Fruit fly (Drosophila melanogaster): ENCODE results near the gene CG10584.

The CG10584 gene

DNA sequence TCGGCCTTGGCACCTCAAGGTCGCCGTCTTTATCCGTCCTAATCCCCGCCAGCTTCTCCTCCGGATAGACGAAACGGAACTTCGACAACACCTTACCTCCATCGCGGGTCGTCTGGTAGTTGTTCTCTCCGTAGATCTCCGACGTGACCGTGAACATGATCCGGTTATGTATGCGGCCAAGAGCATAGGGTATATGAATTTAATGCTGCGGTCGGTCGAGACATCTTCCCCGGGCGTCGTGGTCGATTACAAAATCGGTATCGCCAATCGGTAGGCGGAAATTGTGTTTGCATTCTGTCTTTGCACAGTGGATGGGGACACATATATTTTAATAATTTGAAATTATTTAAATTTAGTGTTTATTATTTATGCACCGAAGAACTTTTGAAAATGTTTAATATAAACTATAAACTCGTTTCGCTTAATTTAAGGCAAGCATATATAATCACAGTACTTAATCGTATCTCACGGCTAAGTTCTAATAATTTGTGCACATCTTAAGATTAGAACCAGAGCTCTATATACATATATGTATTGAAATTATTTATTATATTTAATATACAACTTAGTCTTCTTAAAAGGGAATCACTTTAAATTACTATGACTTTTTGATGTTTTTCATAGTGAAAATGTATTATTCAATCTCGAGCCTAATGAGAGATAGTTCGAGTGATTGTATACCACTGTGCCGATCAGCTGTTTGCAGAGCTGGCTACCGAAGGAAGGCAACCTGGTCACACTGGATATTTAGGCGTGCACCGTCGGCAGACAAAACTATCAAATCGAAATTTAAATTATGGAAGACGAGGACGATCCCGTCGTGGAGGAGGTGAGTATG, at the start of gene CG10584, which contains the start of gene Polr3E:
Gene CG10584, minus strand, starts transcription at position 268 of the 838 bp plus-strand sequence.
Gene Polr3E, plus strand, starts transcription at position 733 of the 838 bp plus-strand sequence.
- TF ChIP-seq CG6854 (GFP tag; optimal IDR thresholded peaks at IDR 0.05) (peak; percentile 90), CG34406 (GFP tag; optimal IDR thresholded peaks at IDR 0.05) (peak; percentile 95), Lpt (GFP tag; optimal IDR thresholded peaks at IDR 0.05) (peak; percentile 90), Ets96B (tag; optimal IDR thresholded peaks at IDR 0.05) (peak; percentile 91), CG11294 (GFP tag; IDR thresholded peaks at IDR 0.05) (peak; percentile 76; the same call in 1 of the 2 replicates), CG16779 (tag; optimal IDR thresholded peaks at IDR 0.05) (peak; percentile 88), CG10631 (GFP tag; optimal IDR thresholded peaks at IDR 0.05) (peak; percentile 94), Sox102F (GFP tag; optimal IDR thresholded peaks at IDR 0.05) (peak; percentile 78), topi (GFP tag; optimal IDR thresholded peaks at IDR 0.05) (peak; percentile 81), esn (GFP tag; optimal IDR thresholded peaks at IDR 0.05) (peak; percentile 91), CG3032 (tag; optimal IDR thresholded peaks at IDR 0.05) (peak; percentile 95), CG11762 (GFP tag; optimal IDR thresholded peaks at IDR 0.05; ENCODE audit: insufficient read depth) (peak; percentile 90), dsx (GFP tag; optimal IDR thresholded peaks at IDR 0.05; ENCODE audit: poor library complexity, severe bottlenecking) (peak; percentile 89), CG11902 (GFP tag; optimal IDR thresholded peaks at IDR 0.05) (peak; percentile 80), Hr38 (GFP tag; optimal IDR thresholded peaks at IDR 0.05) (no peak), Eip78C (GFP tag) (peak; percentile 95), salr (GFP tag; optimal IDR thresholded peaks at IDR 0.05) (peak; percentile 72 to 96), acj6 (GFP tag; optimal IDR thresholded peaks at IDR 0.05) (peak; percentile 94), pdm3 (GFP tag; optimal IDR thresholded peaks at IDR 0.05) (peak; percentile 84), svp (GFP tag) (peak; percentile 89), CG3919 (GFP tag; optimal IDR thresholded peaks at IDR 0.05) (peak; percentile 89), CG9139 (GFP tag; optimal IDR thresholded peaks at IDR 0.05) (peak; percentile 85), eg (GFP tag; IDR thresholded peaks at IDR 0.05) (peak; percentile 88), CG7368 (GFP tag; optimal IDR thresholded peaks at IDR 0.05) (peak; percentile 83), lz (GFP tag; optimal IDR thresholded peaks at IDR 0.05) (peak; percentile 85), fkh (GFP tag; optimal IDR thresholded peaks at IDR 0.05) (peak; percentile 70), OdsH (GFP tag; optimal IDR thresholded peaks at IDR 0.05) (peak; percentile 95), Blimp-1 (GFP tag; optimal IDR thresholded peaks at IDR 0.05) (peak; percentile 82), Sox15 (GFP tag; optimal IDR thresholded peaks at IDR 0.05) (peak; percentile 87), fd59A (GFP tag; optimal IDR thresholded peaks at IDR 0.05) (peak; percentile 80), Smox (GFP tag; optimal IDR thresholded peaks at IDR 0.05) (peak; percentile 84), cyc (GFP tag; optimal IDR thresholded peaks at IDR 0.05) (peak; percentile 74), Gug (GFP tag; IDR thresholded peaks at IDR 0.05) (peak; percentile 80), CG1621 (tag; optimal IDR thresholded peaks at IDR 0.05) (peak; percentile 69), CG15336 (GFP tag; IDR thresholded peaks at IDR 0.05) (peak; percentile 87), Hr39 (GFP tag; optimal IDR thresholded peaks at IDR 0.05) (peak; percentile 65), Met (GFP tag; optimal IDR thresholded peaks at IDR 0.05) (peak; percentile 85), CG8632 (GFP tag; optimal IDR thresholded peaks at IDR 0.05) (peak; percentile 94), CG8119 (GFP tag; IDR thresholded peaks at IDR 0.05) (peak; percentile 91), dac (GFP tag; optimal IDR thresholded peaks at IDR 0.05) (peak; percentile 94), CG8319 (GFP tag; optimal IDR thresholded peaks at IDR 0.05) (peak; percentile 86), CG6792 (GFP tag; optimal IDR thresholded peaks at IDR 0.05) (peak; percentile 90), Sox14 (GFP tag; optimal IDR thresholded peaks at IDR 0.05) (peak; percentile 73), vri (GFP tag; optimal IDR thresholded peaks at IDR 0.05) (peak; percentile 80), Ets21C (GFP tag; optimal IDR thresholded peaks at IDR 0.05) (peak; percentile 61), fd85E (GFP tag; optimal IDR thresholded peaks at IDR 0.05) (peak; percentile 70), Eip75B (GFP tag; optimal IDR thresholded peaks at IDR 0.05) (peak; percentile 74), CG10669 (GFP tag; optimal IDR thresholded peaks at IDR 0.05) (peak; percentile 90), CG4318 (GFP tag; optimal IDR thresholded peaks at IDR 0.05) (peak; percentile 96), CG6163 (GFP tag; IDR thresholded peaks at IDR 0.05) (peak; percentile 79)
